Worm (Caenorhabditis elegans) whole organism, early embryonic: ENCODE measurements around the gene asna-1.

ENCODE experiments used
- ama-1 ChIP-seq: fragments of 150-350 bp; optimal IDR thresholded peaks from 2 replicates; lab custom pipeline; 2014
- hmbx-1 ChIP-seq: sonication (generic microtip); optimal IDR thresholded peaks from 2 replicates; lab custom pipeline; 2016; ENCODE audit warnings: mild to moderate bottlenecking, missing genetic modification characterization, missing compliant biosample characterization
- tbx-37 ChIP-seq: fragments of 200-800 bp; sonication (Bioruptor generic); conservative IDR thresholded peaks from 2 replicates; pipeline ENCODE4 v1.3.6; 2022; ENCODE audit warnings: missing genetic modification reagents, missing genetic modification characterization, missing compliant biosample characterization

ce11 chrIII:8877002-8877401 lies 17.9 kb upstream of the asna-1 start, which contains the start of gene K01F9.2:
- TF ChIP-seq ama-1, result no peak
- no peak for TF ChIP-seq hmbx-1 (tag; lab: Kevin White, UChicago)
- TF ChIP-seq tbx-37 (GFP tag; lab: Robert Waterston, UW), result no peak
